Worm (Caenorhabditis elegans) whole organism, mixed stage, embryonic: Measurements from ENCODE around the gene K01D12.9.

Experiments
- nhr-2 ChIP-seq: fragments of 150-350 bp; optimal IDR thresholded peaks from 2 replicates; lab custom pipeline; 2014; ENCODE audit warnings: missing biosample characterization, missing genetic modification characterization
- nhr-28 ChIP-seq: fragments of 150-350 bp; optimal IDR thresholded peaks from 2 replicates; lab custom pipeline; 2014; ENCODE audit warnings: missing biosample characterization, missing genetic modification characterization
- unc-62 ChIP-seq: fragments of 150-350 bp; optimal IDR thresholded peaks from 2 replicates; lab custom pipeline; 2014; ENCODE audit warnings: missing biosample characterization, missing genetic modification reagents, missing genetic modification characterization

- no peak for TF ChIP-seq unc-62 (GFP tag; lab: Kevin White, UChicago)
- no peak for TF ChIP-seq nhr-28 (tag; lab: Kevin White, UChicago)
- TF ChIP-seq nhr-2 (tag; lab: Kevin White, UChicago): no peak
Measured at ce11 chrV:12433105-12433504, 28.7 kb upstream of the K01D12.9 start.
